Fruit fly (Drosophila melanogaster) whole organism, embryonic: ENCODE data around the gene CG7275.

ENCODE experiments used
- BEAF-32 ChIP-seq: fragments of 200-800 bp; sonication (Bioruptor generic); optimal IDR thresholded peaks from 3 replicates; lab custom pipeline; 2017; ENCODE audit warnings: missing biosample characterization, missing genetic modification characterization, mild to moderate bottlenecking, moderate library complexity, missing genetic modification reagents
- Bdp1 ChIP-seq: fragments of 200-800 bp; sonication (Bioruptor generic); optimal IDR thresholded peaks from 3 replicates; lab custom pipeline; 2016; ENCODE audit warnings: missing biosample characterization, missing genetic modification characterization
- Bteb2 ChIP-seq: fragments of 200-800 bp; sonication (Bioruptor generic); optimal IDR thresholded peaks from 2 replicates; lab custom pipeline; 2016; ENCODE audit warnings: missing biosample characterization, missing genetic modification characterization
- CG11723 ChIP-seq: fragments of 200-800 bp; sonication (Bioruptor generic); optimal IDR thresholded peaks from 2 replicates; lab custom pipeline; 2017; ENCODE audit warnings: missing biosample characterization, mild to moderate bottlenecking, missing genetic modification characterization
- CG14860 ChIP-seq: fragments of 200-800 bp; sonication (Bioruptor generic); IDR thresholded peaks from 3 replicates; pipeline ENCODE4 v1.3.6; 2022; ENCODE audit warnings: missing biosample characterization, missing genetic modification characterization; ENCODE audit not compliant: partially characterized antibody
- CG15011 ChIP-seq: fragments of 200-800 bp; sonication (Bioruptor generic); optimal IDR thresholded peaks from 3 replicates; lab custom pipeline; 2018; ENCODE audit warnings: missing biosample characterization, mild to moderate bottlenecking, missing genetic modification characterization
- CG15073 ChIP-seq: fragments of 200-800 bp; sonication (Bioruptor generic); optimal IDR thresholded peaks from 2 replicates; lab custom pipeline; 2016; ENCODE audit warnings: missing biosample characterization, missing genetic modification characterization
- CG17912 ChIP-seq: fragments of 200-800 bp; sonication (Bioruptor generic); optimal IDR thresholded peaks from 2 replicates; lab custom pipeline; 2018; ENCODE audit warnings: missing biosample characterization, mild to moderate bottlenecking, missing genetic modification characterization
- CG1832 ChIP-seq: fragments of 200-800 bp; sonication (Bioruptor generic); optimal IDR thresholded peaks from 2 replicates; lab custom pipeline; 2017; ENCODE audit warnings: missing biosample characterization, mild to moderate bottlenecking, missing genetic modification characterization, inconsistent platforms
- CG18764 ChIP-seq: fragments of 200-800 bp; sonication (Bioruptor generic); optimal IDR thresholded peaks from 3 replicates; lab custom pipeline; 2016; ENCODE audit warnings: missing biosample characterization, missing genetic modification characterization
- CG30431 ChIP-seq: fragments of 200-800 bp; sonication (Bioruptor generic); optimal IDR thresholded peaks from 2 replicates; lab custom pipeline; 2017; ENCODE audit warnings: missing biosample characterization, missing genetic modification characterization
- CG3281 ChIP-seq: fragments of 200-800 bp; sonication (Bioruptor generic); optimal IDR thresholded peaks from 3 replicates; lab custom pipeline; 2017; ENCODE audit warnings: missing biosample characterization, mild to moderate bottlenecking, missing genetic modification characterization
- CG33213 ChIP-seq: fragments of 200-800 bp; sonication (Bioruptor generic); optimal IDR thresholded peaks from 3 replicates; lab custom pipeline; 2016; ENCODE audit warnings: missing biosample characterization, missing genetic modification characterization
- CG3847 ChIP-seq: fragments of 200-800 bp; sonication (Bioruptor generic); IDR thresholded peaks from 2 replicates; pipeline ENCODE4 v1.3.6; 2022; ENCODE audit warnings: missing biosample characterization, missing genetic modification characterization
- CG4404 ChIP-seq: fragments of 200-800 bp; sonication (Bioruptor generic); IDR thresholded peaks from 2 replicates; pipeline ENCODE4 v1.3.6; 2022; ENCODE audit warnings: missing biosample characterization, missing genetic modification characterization
- CG7357 ChIP-seq: fragments of 200-800 bp; sonication (Bioruptor generic); IDR thresholded peaks from 3 replicates; pipeline ENCODE4 v1.3.6; 2022; ENCODE audit warnings: missing biosample characterization, missing genetic modification characterization
- CG7556 ChIP-seq: fragments of 200-800 bp; sonication (Bioruptor generic); optimal IDR thresholded peaks from 2 replicates; lab custom pipeline; 2017; ENCODE audit warnings: missing biosample characterization, mild to moderate bottlenecking, missing genetic modification characterization
- Deaf1 ChIP-seq: fragments of 200-800 bp; optimal IDR thresholded peaks from 3 replicates; lab custom pipeline; 2019; ENCODE audit warnings: missing biosample characterization, mild to moderate bottlenecking, missing genetic modification characterization, moderate library complexity
- Drgx ChIP-seq: fragments of 200-800 bp; sonication (Bioruptor generic); IDR thresholded peaks from 2 replicates; pipeline ENCODE4 v1.3.6; 2022; ENCODE audit warnings: missing biosample characterization, missing genetic modification characterization
- Eip74EF ChIP-seq, 2 experiments: fragments of 200-800 bp in 1 of 2; fragments of >200 bp in 1 of 2; sonication (Bioruptor generic) in 1 of 2; optimal IDR thresholded peaks; 2 replicates each; lab custom pipeline; 2017 to 2019; ENCODE audit warnings: missing biosample characterization in 2 of 2, missing genetic modification characterization in 2 of 2, mild to moderate bottlenecking in 1 of 2, moderate library complexity in 1 of 2
- HHEX ChIP-seq: fragments of 200-800 bp; sonication (Bioruptor generic); optimal IDR thresholded peaks from 3 replicates; lab custom pipeline; 2017; ENCODE audit warnings: missing biosample characterization, mild to moderate bottlenecking, missing genetic modification characterization, missing genetic modification reagents
- HLH54F ChIP-seq: fragments of 200-800 bp; sonication (Bioruptor generic); optimal IDR thresholded peaks from 3 replicates; lab custom pipeline; 2016; ENCODE audit warnings: missing biosample characterization, missing genetic modification characterization
- HmgZ ChIP-seq: fragments of 200-800 bp; sonication (Bioruptor generic); optimal IDR thresholded peaks from 2 replicates; lab custom pipeline; 2018; ENCODE audit warnings: missing biosample characterization, mild to moderate bottlenecking, missing genetic modification characterization
- Nf-YC ChIP-seq: fragments of 200-800 bp; optimal IDR thresholded peaks from 3 replicates; lab custom pipeline; 2019; ENCODE audit warnings: missing biosample characterization, mild to moderate bottlenecking, missing genetic modification characterization, moderate library complexity
- Six4 ChIP-seq: fragments of 200-800 bp; sonication (Bioruptor generic); optimal IDR thresholded peaks from 2 replicates; lab custom pipeline; 2016; ENCODE audit warnings: missing biosample characterization, missing genetic modification characterization
- TFAM ChIP-seq: fragments of 200-800 bp; sonication (Bioruptor generic); optimal IDR thresholded peaks from 2 replicates; lab custom pipeline; 2017; ENCODE audit warnings: missing biosample characterization, missing genetic modification characterization, inconsistent platforms
- ash1 ChIP-seq: fragments of 200-800 bp; sonication (Bioruptor generic); optimal IDR thresholded peaks from 2 replicates; lab custom pipeline; 2018; ENCODE audit warnings: missing biosample characterization, mild to moderate bottlenecking, missing genetic modification characterization
- bigmax ChIP-seq: fragments of 200-800 bp; sonication (Bioruptor generic); optimal IDR thresholded peaks from 2 replicates; lab custom pipeline; 2018; ENCODE audit warnings: missing biosample characterization, mild to moderate bottlenecking, missing genetic modification characterization
- cad ChIP-seq: fragments of >200 bp; optimal IDR thresholded peaks from 2 replicates; lab custom pipeline; 2017; ENCODE audit warnings: missing biosample characterization, missing genetic modification characterization
- caup ChIP-seq: fragments of 200-800 bp; sonication (Bioruptor generic); optimal IDR thresholded peaks from 3 replicates; lab custom pipeline; 2017; ENCODE audit warnings: missing biosample characterization, mild to moderate bottlenecking, missing genetic modification characterization, moderate library complexity; ENCODE audit not compliant: severe bottlenecking
- crp ChIP-seq, 2 experiments: fragments of 200-800 bp; sonication (Bioruptor generic); optimal IDR thresholded peaks; 2 replicates in 1 of 2; 3 replicates in 1 of 2; lab custom pipeline; 2017; ENCODE audit warnings: missing biosample characterization in 2 of 2, missing genetic modification characterization in 2 of 2, mild to moderate bottlenecking in 1 of 2, moderate library complexity in 1 of 2
- emc ChIP-seq: fragments of 200-800 bp; sonication (Bioruptor generic); optimal IDR thresholded peaks from 2 replicates; lab custom pipeline; 2016; ENCODE audit warnings: missing biosample characterization, missing genetic modification characterization
- gsb ChIP-seq: fragments of 200-800 bp; sonication (Bioruptor generic); IDR thresholded peaks from 2 replicates; pipeline ENCODE4 v1.3.6; 2022; ENCODE audit warnings: missing biosample characterization, missing genetic modification characterization
- hbn ChIP-seq: fragments of 200-800 bp; sonication (Bioruptor generic); IDR thresholded peaks from 2 replicates; pipeline ENCODE4 v1.3.6; 2022; ENCODE audit warnings: missing biosample characterization, missing genetic modification characterization; ENCODE audit not compliant: partially characterized antibody
- insv ChIP-seq, 2 experiments: fragments of 200-800 bp; sonication (Bioruptor generic); optimal IDR thresholded peaks; 3 replicates each; lab custom pipeline; 2016 to 2018; ENCODE audit warnings: missing biosample characterization in 2 of 2, missing genetic modification characterization in 2 of 2
- knrl ChIP-seq: fragments of 200-800 bp; sonication (Bioruptor generic); IDR thresholded peaks from 3 replicates; pipeline ENCODE4 v1.3.6; 2022; ENCODE audit warnings: missing biosample characterization, missing genetic modification characterization; ENCODE audit not compliant: partially characterized antibody
- lab ChIP-seq: fragments of 200-800 bp; sonication (Bioruptor generic); optimal IDR thresholded peaks from 3 replicates; lab custom pipeline; 2017; ENCODE audit warnings: missing biosample characterization, missing genetic modification characterization, mild to moderate bottlenecking, moderate library complexity, missing genetic modification reagents
- nom ChIP-seq: fragments of 200-800 bp; sonication (Bioruptor generic); optimal IDR thresholded peaks from 2 replicates; lab custom pipeline; 2017; ENCODE audit warnings: missing biosample characterization, missing genetic modification characterization, mild to moderate bottlenecking, moderate library complexity, missing genetic modification reagents
- peb ChIP-seq: fragments of 200-800 bp; sonication (Bioruptor generic); IDR thresholded peaks from 2 replicates; pipeline ENCODE4 v1.3.6; 2022; ENCODE audit warnings: missing biosample characterization, missing genetic modification characterization
- phol ChIP-seq: fragments of 200-800 bp; sonication (Bioruptor generic); optimal IDR thresholded peaks from 3 replicates; lab custom pipeline; 2018; ENCODE audit warnings: missing biosample characterization, mild to moderate bottlenecking, missing genetic modification characterization, moderate library complexity
- pzg ChIP-seq: fragments of 200-800 bp; sonication (Bioruptor generic); optimal IDR thresholded peaks from 3 replicates; lab custom pipeline; 2018; ENCODE audit warnings: missing biosample characterization, mild to moderate bottlenecking, missing genetic modification characterization, moderate library complexity
- sens ChIP-seq: fragments of 200-800 bp; sonication (Bioruptor generic); peaks from one replicate; lab custom pipeline; 2016; ENCODE audit warnings: missing biosample characterization, missing genetic modification characterization
- sim ChIP-seq: fragments of 200-800 bp; sonication (Bioruptor generic); IDR thresholded peaks from 2 replicates; pipeline ENCODE4 v1.3.6; 2022; ENCODE audit warnings: missing biosample characterization, missing genetic modification characterization
- slp2 ChIP-seq: fragments of 200-800 bp; sonication (Bioruptor generic); optimal IDR thresholded peaks from 2 replicates; lab custom pipeline; 2016; ENCODE audit warnings: missing biosample characterization, missing genetic modification characterization
- sqz ChIP-seq: fragments of 200-800 bp; sonication (Bioruptor generic); optimal IDR thresholded peaks from 3 replicates; lab custom pipeline; 2018; ENCODE audit warnings: missing biosample characterization, mild to moderate bottlenecking, missing genetic modification characterization
- sug ChIP-seq: fragments of 200-800 bp; optimal IDR thresholded peaks from 2 replicates; lab custom pipeline; 2019; ENCODE audit warnings: missing biosample characterization, mild to moderate bottlenecking, missing genetic modification characterization, moderate library complexity
- tap ChIP-seq: fragments of 200-800 bp; optimal IDR thresholded peaks from 3 replicates; lab custom pipeline; 2019; ENCODE audit warnings: missing biosample characterization, mild to moderate bottlenecking, missing genetic modification characterization, moderate library complexity
- usp ChIP-seq: fragments of >200 bp; optimal IDR thresholded peaks from 2 replicates; lab custom pipeline; 2017; ENCODE audit warnings: missing biosample characterization, missing genetic modification characterization
- vnd ChIP-seq: fragments of 200-800 bp; sonication (Bioruptor generic); IDR thresholded peaks from 3 replicates; pipeline ENCODE4 v1.3.6; 2022; ENCODE audit warnings: missing biosample characterization, missing genetic modification characterization; ENCODE audit not compliant: partially characterized antibody
- wdn ChIP-seq: fragments of 200-800 bp; sonication (Bioruptor generic); IDR thresholded peaks from 2 replicates; pipeline ENCODE4 v1.3.6; 2022; ENCODE audit warnings: missing biosample characterization, missing genetic modification characterization

The CG7275 gene

dm6 chr3L:15493886-15494598 lies 4.7 kb upstream of the CG7275 start (continued):
- TF ChIP-seq cad (GFP tag; lab: Kevin White, UChicago): no peak
- TF ChIP-seq CG15011 (GFP tag; lab: Kevin White, UChicago): no peak
- no peak for TF ChIP-seq CG15073 (GFP tag; lab: Kevin White, UChicago)
- TF ChIP-seq insv (GFP tag; optimal IDR thresholded peaks at IDR 0.05; lab: Kevin White, UChicago): no peak
- TF ChIP-seq sim (GFP tag; lab: Robert Waterston, UW): no peak
- no peak for TF ChIP-seq emc
- TF ChIP-seq HLH54F: no peak
- peak; percentile 36 for TF ChIP-seq phol (tag; lab: Kevin White, UChicago)
- no peak for TF ChIP-seq HHEX (GFP tag; lab: Kevin White, UChicago)
- TF ChIP-seq CG11723 (GFP tag; lab: Kevin White, UChicago): no peak
- no peak for TF ChIP-seq HmgZ
- TF ChIP-seq slp2 (GFP tag; lab: Kevin White, UChicago): no peak
- TF ChIP-seq hbn (GFP tag; lab: Robert Waterston, UW): no peak
- TF ChIP-seq Deaf1 (tag; lab: Kevin White, UChicago): no peak
- no peak for TF ChIP-seq TFAM (GFP tag; lab: Kevin White, UChicago)
- TF ChIP-seq BEAF-32: no peak
- TF ChIP-seq CG18764 (GFP tag; lab: Kevin White, UChicago): peak; percentile 77
- TF ChIP-seq CG30431 (GFP tag; lab: Kevin White, UChicago): no peak
- TF ChIP-seq gsb: no peak
- TF ChIP-seq crp (GFP tag; optimal IDR thresholded peaks at IDR 0.05; lab: Kevin White, UChicago): no peak
- TF ChIP-seq sens (GFP tag; lab: Kevin White, UChicago): no peak
- TF ChIP-seq tap (tag; lab: Kevin White, UChicago): peak; percentile 60
- peak; percentile 35 for TF ChIP-seq lab
- peak; percentile 54 for TF ChIP-seq CG3281
- no peak for TF ChIP-seq usp (GFP tag; lab: Kevin White, UChicago)
- TF ChIP-seq bigmax (GFP tag; lab: Kevin White, UChicago): no peak
- no peak for TF ChIP-seq CG33213 (GFP tag; lab: Kevin White, UChicago)
- TF ChIP-seq knrl (GFP tag; lab: Robert Waterston, UW): no peak
- TF ChIP-seq CG17912 (GFP tag; lab: Kevin White, UChicago): no peak
- no peak for TF ChIP-seq nom (GFP tag; lab: Kevin White, UChicago)
- TF ChIP-seq sug (tag; lab: Kevin White, UChicago): peak; percentile 7
- no peak for TF ChIP-seq sqz (GFP tag; lab: Kevin White, UChicago)
- no peak for TF ChIP-seq Bdp1 (GFP tag; lab: Kevin White, UChicago)
- no peak for TF ChIP-seq CG4404 (GFP tag; lab: Robert Waterston, UW)
- TF ChIP-seq pzg: no peak
- TF ChIP-seq Nf-YC (tag; lab: Kevin White, UChicago): no peak
- TF ChIP-seq CG3847 (GFP tag; lab: Robert Waterston, UW): no peak; the same call in 1 of the 2 replicates
- no peak for TF ChIP-seq CG7357
- no peak for TF ChIP-seq ash1 (GFP tag; lab: Kevin White, UChicago)
- TF ChIP-seq CG1832: no peak
- TF ChIP-seq wdn (GFP tag; lab: Robert Waterston, UW): no peak
- TF ChIP-seq Eip74EF (GFP tag; optimal IDR thresholded peaks at IDR 0.05; lab: Kevin White, UChicago): no peak
- TF ChIP-seq caup: no peak
- TF ChIP-seq Drgx: no peak
- no peak for TF ChIP-seq vnd
- no peak for TF ChIP-seq Six4
- TF ChIP-seq CG7556 (GFP tag; lab: Kevin White, UChicago): peak; percentile 48
- TF ChIP-seq peb (GFP tag; lab: Robert Waterston, UW): no peak
- TF ChIP-seq CG14860 (GFP tag; lab: Robert Waterston, UW): no peak
- no peak for TF ChIP-seq Bteb2
